Worm (Caenorhabditis elegans): ENCODE measurements around the gene scl-5.

ce11 chrIV:13016820-13017219 is 47.0 kb upstream of the scl-5 start:
- TF ChIP-seq nhr-11 (tag; optimal IDR thresholded peaks at IDR 0.05): no peak
- TF ChIP-seq mab-5 (tag; optimal IDR thresholded peaks at IDR 0.05): no peak
- TF ChIP-seq nhr-25 (tag; optimal IDR thresholded peaks at IDR 0.05): no peak
- no peak for TF ChIP-seq unc-62 (GFP tag; optimal IDR thresholded peaks at IDR 0.05)
- no peak for TF ChIP-seq R02D3.7 (tag; optimal IDR thresholded peaks at IDR 0.05)
- TF ChIP-seq egl-27 (tag; optimal IDR thresholded peaks at IDR 0.05): no peak
- TF ChIP-seq C34F6.9 (tag; optimal IDR thresholded peaks at IDR 0.05): no peak
- no peak for TF ChIP-seq ama-1 (optimal IDR thresholded peaks at IDR 0.05)
- TF ChIP-seq nhr-237 (tag; optimal IDR thresholded peaks at IDR 0.05): no peak
- no peak for TF ChIP-seq ztf-11 (tag; optimal IDR thresholded peaks at IDR 0.05)
- TF ChIP-seq lin-39 (tag; optimal IDR thresholded peaks at IDR 0.05): no peak
- no peak for TF ChIP-seq ceh-82 (tag; optimal IDR thresholded peaks at IDR 0.05)
